Fruit fly (Drosophila melanogaster): Measurements from ENCODE around the gene CG7368.

DNA sequence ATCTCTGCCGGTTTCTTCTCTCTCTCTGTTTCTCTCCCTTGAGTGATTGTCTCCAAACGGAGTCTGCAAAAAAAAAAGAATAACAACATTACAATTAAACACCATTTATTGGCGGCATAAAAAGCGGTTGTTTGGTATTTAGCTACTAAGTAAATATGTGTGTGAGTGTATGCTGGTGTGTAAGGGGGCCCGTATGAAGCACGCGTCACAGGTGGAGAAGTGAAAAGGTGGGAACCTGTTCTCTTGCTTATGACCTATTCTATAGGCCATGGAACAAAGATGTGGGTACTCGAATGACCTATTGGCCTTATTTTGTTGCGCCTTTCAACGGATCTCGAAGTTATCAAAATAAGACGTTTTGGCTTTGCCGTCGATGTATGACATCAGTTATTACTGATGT lies 8.4 kb upstream of the CG7368 start:
- no peak for TF ChIP-seq tj (GFP tag; optimal IDR thresholded peaks at IDR 0.05)
- no peak for TF ChIP-seq cnc (optimal IDR thresholded peaks at IDR 0.05)
- TF ChIP-seq CG7101 (tag; optimal IDR thresholded peaks at IDR 0.05): no peak
- no peak for TF ChIP-seq pad (GFP tag; optimal IDR thresholded peaks at IDR 0.05)
- no peak for TF ChIP-seq CG12768 (GFP tag; optimal IDR thresholded peaks at IDR 0.05)
